Fruit fly (Drosophila melanogaster) S2 (cell line): ENCODE results near the gene Ipo9.

Experiments used
- CG8478 ChIP-seq: fragments of >200 bp; optimal IDR thresholded peaks from 2 replicates; lab custom pipeline; 2018
- CTCF ChIP-seq, 2 experiments: fragments of >200 bp; optimal IDR thresholded peaks; 2 replicates each; lab custom pipeline; 2018

- peak in 1 of 2 experiments; percentile 49 for TF ChIP-seq CTCF (optimal IDR thresholded peaks at IDR 0.05; lab: Kevin White, UChicago)
- TF ChIP-seq CG8478 (lab: Kevin White, UChicago) = no peak
These were observed 19.2 kb downstream of the Ipo9 start, which contains the start of the genes RpL24-like and CG5276 for dm6 chr3R:11431395-11431977.
